Fruit fly (Drosophila melanogaster) whole organism, wandering third instar larva: Measurements from ENCODE around the gene by.
A peak's percentile ranks its signal among the peaks of the same experiment; 100 is the strongest.

Source experiments
- Abd-B ChIP-seq: fragments of >200 bp; optimal IDR thresholded peaks from 2 replicates; lab custom pipeline; 2017; ENCODE audit warnings: missing biosample characterization, missing genetic modification characterization
- CG32264 ChIP-seq: fragments of 200-800 bp; sonication (Bioruptor generic); optimal IDR thresholded peaks from 2 replicates; lab custom pipeline; 2016; ENCODE audit warnings: missing biosample characterization, missing genetic modification characterization
- CG9705 ChIP-seq: fragments of 200-800 bp; sonication (Bioruptor generic); optimal IDR thresholded peaks from 2 replicates; lab custom pipeline; 2018; ENCODE audit warnings: missing biosample characterization, mild to moderate bottlenecking, missing genetic modification characterization
- CrebA ChIP-seq: fragments of 200-800 bp; sonication (Bioruptor generic); optimal IDR thresholded peaks from 2 replicates; lab custom pipeline; 2016; ENCODE audit warnings: missing biosample characterization, mild to moderate bottlenecking, missing genetic modification characterization, borderline replicate concordance
- Dfd ChIP-seq: fragments of >200 bp; optimal IDR thresholded peaks from 2 replicates; lab custom pipeline; 2017; ENCODE audit warnings: missing biosample characterization, missing genetic modification characterization
- Dif ChIP-seq: fragments of 200-275, 200-300 bp; sonication (Bioruptor generic); optimal IDR thresholded peaks from 2 replicates; lab custom pipeline; 2018; ENCODE audit warnings: missing biosample characterization, missing genetic modification characterization; ENCODE audit not compliant: partially characterized antibody
- GATAd ChIP-seq: sonication (Bioruptor generic); optimal IDR thresholded peaks from 2 replicates; lab custom pipeline; 2016; ENCODE audit warnings: missing biosample characterization, missing genetic modification characterization
- HLH106 ChIP-seq: fragments of 200-800 bp; optimal IDR thresholded peaks from 3 replicates; lab custom pipeline; 2019; ENCODE audit warnings: missing biosample characterization, mild to moderate bottlenecking, missing genetic modification characterization, moderate library complexity
- Hnf4 ChIP-seq: fragments of 200-800 bp; sonication (Bioruptor generic); optimal IDR thresholded peaks from 2 replicates; lab custom pipeline; 2016; ENCODE audit warnings: missing biosample characterization, mild to moderate bottlenecking, missing genetic modification characterization
- Hr78 ChIP-seq: fragments of >200 bp; optimal IDR thresholded peaks from 2 replicates; lab custom pipeline; 2017; ENCODE audit warnings: missing biosample characterization, missing genetic modification characterization
- Hr83 ChIP-seq: fragments of 200-300 bp; sonication (Bioruptor generic); optimal IDR thresholded peaks from 2 replicates; lab custom pipeline; 2016; ENCODE audit warnings: missing biosample characterization, mild to moderate bottlenecking, missing genetic modification characterization, moderate library complexity; ENCODE audit not compliant: poor library complexity, severe bottlenecking
- Jra ChIP-seq: sonication (Bioruptor generic); optimal IDR thresholded peaks from 2 replicates; lab custom pipeline; 2016; ENCODE audit warnings: missing biosample characterization, missing genetic modification characterization
- Mio ChIP-seq: sonication (Bioruptor generic); optimal IDR thresholded peaks from 2 replicates; lab custom pipeline; 2016; ENCODE audit warnings: missing biosample characterization, missing genetic modification characterization
- Myc ChIP-seq: fragments of >200 bp; optimal IDR thresholded peaks from 2 replicates; lab custom pipeline; 2017
- N ChIP-seq: fragments of >200 bp; optimal IDR thresholded peaks from 2 replicates; lab custom pipeline; 2018; ENCODE audit warnings: missing biosample characterization, missing external identifiers, missing genetic modification characterization
- OdsH ChIP-seq: fragments of 200-800 bp; sonication (Bioruptor generic); optimal IDR thresholded peaks from 2 replicates; lab custom pipeline; 2016; ENCODE audit warnings: missing biosample characterization, mild to moderate bottlenecking, missing genetic modification characterization
- Rel ChIP-seq, 2 experiments: fragments of 200-800 bp; sonication (Bioruptor generic) in 1 of 2; optimal IDR thresholded peaks; 2 replicates in 1 of 2; 3 replicates in 1 of 2; lab custom pipeline; 2016 to 2019; ENCODE audit warnings: mild to moderate bottlenecking in 2 of 2, missing biosample characterization in 2 of 2, missing genetic modification characterization in 2 of 2, moderate library complexity in 1 of 2
- Sp1 ChIP-seq: fragments of 200-800 bp; sonication (Bioruptor generic); optimal IDR thresholded peaks from 3 replicates; lab custom pipeline; 2019; ENCODE audit warnings: missing biosample characterization, mild to moderate bottlenecking, missing genetic modification characterization, moderate library complexity
- Vsx2 ChIP-seq: fragments of 200-300, 225-300 bp; sonication (Bioruptor generic); optimal IDR thresholded peaks from 2 replicates; lab custom pipeline; 2018; ENCODE audit warnings: missing biosample characterization, missing genetic modification characterization; ENCODE audit not compliant: partially characterized antibody
- br ChIP-seq: fragments of 200-800 bp; sonication (Bioruptor generic); optimal IDR thresholded peaks from 2 replicates; lab custom pipeline; 2016; ENCODE audit warnings: missing biosample characterization, missing genetic modification characterization
- brk ChIP-seq: fragments of 200-800 bp; sonication (Bioruptor generic); optimal IDR thresholded peaks from 2 replicates; lab custom pipeline; 2016; ENCODE audit warnings: missing biosample characterization, mild to moderate bottlenecking, missing genetic modification characterization
- dl ChIP-seq, 2 experiments: fragments of 175-275, 200-275 bp in 1 of 2; fragments of 200-275 bp in 1 of 2; sonication (Bioruptor generic); optimal IDR thresholded peaks; lab custom pipeline; 2018; ENCODE audit warnings: mild to moderate bottlenecking in 2 of 2, missing biosample characterization in 2 of 2, missing genetic modification characterization in 2 of 2, moderate library complexity in 2 of 2; ENCODE audit not compliant: partially characterized antibody in 2 of 2, insufficient read depth in 1 of 2
- dmrt93B ChIP-seq: fragments of 200-800 bp; sonication (Bioruptor generic); optimal IDR thresholded peaks from 2 replicates; lab custom pipeline; 2018; ENCODE audit warnings: missing biosample characterization, mild to moderate bottlenecking, missing genetic modification characterization
- dsf ChIP-seq: sonication (Bioruptor generic); optimal IDR thresholded peaks from 2 replicates; lab custom pipeline; 2016; ENCODE audit warnings: missing biosample characterization, missing genetic modification characterization, borderline replicate concordance
- ey ChIP-seq: fragments of 200-800 bp; sonication (Bioruptor generic); optimal IDR thresholded peaks from 2 replicates; lab custom pipeline; 2016; ENCODE audit warnings: missing biosample characterization, missing genetic modification characterization
- foxo ChIP-seq, 2 experiments: fragments of 200-800 bp; sonication (Bioruptor generic); optimal IDR thresholded peaks; 2 replicates in 1 of 2; 3 replicates in 1 of 2; lab custom pipeline; 2016 to 2017; ENCODE audit warnings: missing biosample characterization in 2 of 2, missing genetic modification characterization in 2 of 2
- fru ChIP-seq: fragments of 200-800 bp; sonication (Bioruptor generic); optimal IDR thresholded peaks from 3 replicates; lab custom pipeline; 2016; ENCODE audit warnings: missing biosample characterization, mild to moderate bottlenecking, missing genetic modification characterization
- h ChIP-seq: fragments of 200-800 bp; sonication (Bioruptor generic); optimal IDR thresholded peaks from 3 replicates; lab custom pipeline; 2016; ENCODE audit warnings: missing biosample characterization, mild to moderate bottlenecking, missing genetic modification characterization
- jim ChIP-seq: fragments of 175-275, 200-325 bp; sonication (Bioruptor generic); optimal IDR thresholded peaks from 2 replicates; lab custom pipeline; 2016; ENCODE audit warnings: missing biosample characterization, mild to moderate bottlenecking, missing genetic modification characterization
- pan ChIP-seq: fragments of >200 bp; optimal IDR thresholded peaks from 2 replicates; lab custom pipeline; 2017
- psq ChIP-seq: fragments of 200-800 bp; sonication (Bioruptor generic); optimal IDR thresholded peaks from 3 replicates; lab custom pipeline; 2017; ENCODE audit warnings: missing biosample characterization, mild to moderate bottlenecking, missing genetic modification characterization, moderate library complexity
- rgr ChIP-seq: fragments of 200-800 bp; sonication (Bioruptor generic); optimal IDR thresholded peaks from 3 replicates; lab custom pipeline; 2016; ENCODE audit warnings: missing biosample characterization, mild to moderate bottlenecking, missing genetic modification characterization
- sage ChIP-seq: fragments of 200-800 bp; sonication (Bioruptor generic); optimal IDR thresholded peaks from 2 replicates; lab custom pipeline; 2016; ENCODE audit warnings: missing biosample characterization, mild to moderate bottlenecking, missing genetic modification characterization
- sv ChIP-seq: fragments of 200-800 bp; sonication (Bioruptor generic); optimal IDR thresholded peaks from 3 replicates; lab custom pipeline; 2016; ENCODE audit warnings: missing biosample characterization, missing genetic modification characterization
- tai ChIP-seq: sonication (Bioruptor generic); optimal IDR thresholded peaks from 2 replicates; lab custom pipeline; 2016; ENCODE audit warnings: missing biosample characterization, missing genetic modification characterization
- usp ChIP-seq: fragments of >200 bp; optimal IDR thresholded peaks from 2 replicates; lab custom pipeline; 2017; ENCODE audit warnings: missing biosample characterization, missing genetic modification characterization
- woc ChIP-seq: sonication (Bioruptor generic); optimal IDR thresholded peaks from 2 replicates; lab custom pipeline; 2016; ENCODE audit warnings: missing biosample characterization, mild to moderate bottlenecking, missing genetic modification characterization

Gene by

DNA sequence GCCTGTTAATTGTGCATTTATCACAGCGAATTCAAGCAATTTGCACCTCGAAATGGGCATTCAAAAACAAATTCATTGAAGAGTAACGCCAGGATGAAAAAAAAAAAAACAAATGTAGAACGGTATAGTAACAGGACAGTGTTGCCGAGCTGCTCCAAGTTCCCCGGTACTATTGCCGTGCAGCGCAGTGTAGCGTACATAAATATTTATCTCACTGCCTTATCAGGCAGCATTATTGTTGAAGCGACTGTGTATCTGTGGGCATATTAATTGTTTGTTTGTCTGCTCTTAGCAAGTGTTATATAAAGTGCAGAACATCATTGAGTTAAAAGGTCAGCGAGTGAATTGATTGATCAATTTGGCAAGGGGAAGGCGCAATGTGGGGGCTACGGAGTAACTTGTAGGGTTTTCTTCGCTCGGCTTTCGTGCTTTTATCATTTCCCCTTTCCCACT, 16.4 kb downstream of the by start:
- TF ChIP-seq Hr83 (GFP tag; lab: Kevin White, UChicago) (peak; percentile 44), fru (GFP tag; lab: Kevin White, UChicago) (peak; percentile 7), foxo (GFP tag; optimal IDR thresholded peaks at IDR 0.05; lab: Kevin White, UChicago) (peak in 1 of 2 experiments; percentile 17), dsf (GFP tag; lab: Kevin White, UChicago) (no peak), rgr (peak; percentile 4)
- TF ChIP-seq, all 38 proteins: peak for 4

DNA sequence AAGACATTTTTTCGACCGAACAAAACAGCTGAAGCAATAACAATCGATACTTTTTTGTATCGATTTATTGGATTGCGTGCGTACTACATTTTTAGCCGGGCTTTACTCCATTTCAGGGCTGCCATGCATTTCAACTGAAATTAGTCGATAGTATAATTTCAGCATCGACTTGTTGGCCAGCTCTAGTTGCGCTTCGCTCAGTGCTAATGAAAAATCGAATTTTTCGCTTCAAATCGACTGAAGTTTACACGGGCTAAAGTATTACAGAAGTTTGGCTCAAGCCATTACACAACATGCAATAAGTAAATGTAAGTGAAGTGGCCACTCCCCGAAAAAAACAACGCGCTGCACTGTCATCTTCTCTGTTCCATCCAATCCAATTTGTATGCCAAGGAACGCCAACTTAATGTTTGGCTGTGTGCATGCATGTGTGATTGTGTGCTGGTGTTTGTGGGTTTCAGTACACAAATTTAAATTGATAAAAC, 16.9 kb downstream of the by start, which contains the start of the genes mRpL47, CG8176 and Kdm3:
Gene mRpL47, minus strand, starts transcription at position 49 of the 485 bp plus-strand sequence.
Gene CG8176, plus strand, starts transcription at position 148 of the 485 bp plus-strand sequence.
Gene Kdm3, plus strand, starts transcription at position 148 of the 485 bp plus-strand sequence.
- TF ChIP-seq Hnf4 (GFP tag; lab: Kevin White, UChicago) (peak; percentile 81), dsf (GFP tag; lab: Kevin White, UChicago) (peak; percentile 28), sv (GFP tag; lab: Kevin White, UChicago) (peak; percentile 57), pan (lab: Kevin White, UChicago) (no peak), jim (peak; percentile 66), br (GFP tag; lab: Kevin White, UChicago) (peak; percentile 35), ey (GFP tag; lab: Kevin White, UChicago) (peak; percentile 59), dl (GFP tag; optimal IDR thresholded peaks at IDR 0.05; lab: Kevin White, UChicago; ENCODE audit: insufficient read depth in 1 of 2, partially characterized antibody in 2 of 2) (no peak), foxo (GFP tag; optimal IDR thresholded peaks at IDR 0.05; lab: Kevin White, UChicago) (peak in 1 of 2 experiments; percentile 51), dmrt93B (GFP tag; lab: Kevin White, UChicago) (no peak), psq (GFP tag; lab: Kevin White, UChicago) (peak; percentile 28), CrebA (GFP tag; lab: Kevin White, UChicago) (no peak), HLH106 (tag; lab: Kevin White, UChicago) (peak; percentile 47), N (GFP tag; lab: Kevin White, UChicago) (no peak), GATAd (GFP tag; lab: Kevin White, UChicago) (no peak), OdsH (GFP tag; lab: Kevin White, UChicago) (peak; percentile 21), Hr83 (GFP tag; lab: Kevin White, UChicago) (peak; percentile 98), Mio (no peak), h (GFP tag; lab: Kevin White, UChicago) (peak; percentile 66), Myc (no peak), CG32264 (GFP tag; lab: Kevin White, UChicago) (no peak), tai (GFP tag; lab: Kevin White, UChicago) (no peak), Hr78 (no peak), Jra (GFP tag; lab: Kevin White, UChicago) (peak; percentile 81), Sp1 (GFP tag; lab: Kevin White, UChicago) (peak; percentile 58), rgr (peak; percentile 50), Dfd (GFP tag; lab: Kevin White, UChicago) (no peak), Dif (GFP tag; lab: Kevin White, UChicago) (no peak), CG9705 (GFP tag; lab: Kevin White, UChicago) (peak; percentile 34), Rel (GFP tag; optimal IDR thresholded peaks at IDR 0.05; lab: Kevin White, UChicago) (no peak), Rel (tag; optimal IDR thresholded peaks at IDR 0.05; lab: Kevin White, UChicago) (peak; percentile 54), fru (GFP tag; lab: Kevin White, UChicago) (peak; percentile 4)

DNA sequence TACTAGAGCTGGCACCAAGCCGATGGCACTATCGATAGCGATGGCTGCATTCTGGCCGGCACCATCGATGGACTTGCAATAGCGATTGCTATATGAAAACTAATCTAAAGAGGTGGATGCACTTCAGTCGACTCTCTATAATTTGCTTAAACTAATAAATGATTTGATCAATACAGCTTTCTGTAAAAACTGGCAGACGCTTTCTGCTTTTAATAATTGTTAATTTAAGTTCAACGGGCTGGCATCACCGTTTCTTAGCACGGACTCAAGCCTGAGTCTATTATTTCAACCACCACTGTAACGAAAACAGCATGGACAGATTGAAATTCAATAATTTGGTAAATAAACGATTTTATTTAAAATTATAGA, 19.8 kb downstream of the by start, which contains the start of the genes Ras85D and Rlb1:
Gene Ras85D, minus strand, starts transcription at position 16 of the 369 bp plus-strand sequence.
Gene Rlb1, plus strand, starts transcription at position 276 of the 369 bp plus-strand sequence.
- TF ChIP-seq sage (GFP tag; lab: Kevin White, UChicago) (no peak), psq (GFP tag; lab: Kevin White, UChicago) (peak; percentile 62), GATAd (GFP tag; lab: Kevin White, UChicago) (no peak), Jra (GFP tag; lab: Kevin White, UChicago) (peak; percentile 68), Myc (peak; percentile 45), rgr (peak; percentile 70), CG32264 (GFP tag; lab: Kevin White, UChicago) (no peak), Hr78 (no peak), Dif (GFP tag; lab: Kevin White, UChicago) (no peak), pan (lab: Kevin White, UChicago) (no peak), Hr83 (GFP tag; lab: Kevin White, UChicago) (peak; percentile 18), Vsx2 (no peak), N (GFP tag; lab: Kevin White, UChicago) (no peak), Dfd (GFP tag; lab: Kevin White, UChicago) (no peak), dsf (GFP tag; lab: Kevin White, UChicago) (peak; percentile 36), h (GFP tag; lab: Kevin White, UChicago) (peak; percentile 76), Rel (GFP tag; optimal IDR thresholded peaks at IDR 0.05; lab: Kevin White, UChicago) (no peak), Rel (tag; optimal IDR thresholded peaks at IDR 0.05; lab: Kevin White, UChicago) (peak; percentile 21), Sp1 (GFP tag; lab: Kevin White, UChicago) (peak; percentile 49), HLH106 (tag; lab: Kevin White, UChicago) (peak; percentile 77), brk (peak; percentile 64), usp (GFP tag; lab: Kevin White, UChicago) (no peak), OdsH (GFP tag; lab: Kevin White, UChicago) (peak; percentile 37), br (GFP tag; lab: Kevin White, UChicago) (peak; percentile 68), Hnf4 (GFP tag; lab: Kevin White, UChicago) (peak; percentile 78), jim (peak; percentile 7), sv (GFP tag; lab: Kevin White, UChicago) (peak; percentile 77), dl (GFP tag; optimal IDR thresholded peaks at IDR 0.05; lab: Kevin White, UChicago; ENCODE audit: insufficient read depth in 1 of 2, partially characterized antibody in 2 of 2) (no peak), Abd-B (GFP tag; lab: Kevin White, UChicago) (no peak), CrebA (GFP tag; lab: Kevin White, UChicago) (no peak), tai (GFP tag; lab: Kevin White, UChicago) (peak; percentile 93), CG9705 (GFP tag; lab: Kevin White, UChicago) (peak; percentile 50), ey (GFP tag; lab: Kevin White, UChicago) (peak; percentile 80), Mio (no peak), woc (GFP tag; lab: Kevin White, UChicago) (peak; percentile 57), foxo (GFP tag; optimal IDR thresholded peaks at IDR 0.05; lab: Kevin White, UChicago) (peak in 1 of 2 experiments; percentile 81)
